Fruit fly (Drosophila melanogaster): ENCODE data around the gene rudhira.
A peak's percentile ranks its signal among the peaks of the same experiment; 100 is the strongest.

The rudhira gene

dm6 chrX:11885356-11885755 lies 68.7 kb downstream of the rudhira start (continued):
- TF ChIP-seq bab2 (GFP tag; optimal IDR thresholded peaks at IDR 0.05): no peak
- no peak for TF ChIP-seq ara (GFP tag; IDR thresholded peaks at IDR 0.05)
- peak; percentile 50; the same call in 1 of the 2 replicates for TF ChIP-seq lmd (GFP tag; IDR thresholded peaks at IDR 0.05)
- no peak for TF ChIP-seq Drgx (GFP tag; IDR thresholded peaks at IDR 0.05)
- TF ChIP-seq Nf-YB (GFP tag; optimal IDR thresholded peaks at IDR 0.05): no peak
- TF ChIP-seq CG34224 (GFP tag; IDR thresholded peaks at IDR 0.05; ENCODE audit: partially characterized antibody): peak; percentile 30; the same call in 1 of the 3 replicates
- TF ChIP-seq insv (GFP tag; optimal IDR thresholded peaks at IDR 0.05): no peak
- TF ChIP-seq CG31365 (tag; optimal IDR thresholded peaks at IDR 0.05): no peak
- no peak for TF ChIP-seq lola (GFP tag; optimal IDR thresholded peaks at IDR 0.05)
- no peak for TF ChIP-seq p53 (GFP tag; optimal IDR thresholded peaks at IDR 0.05)
- TF ChIP-seq Lpt (GFP tag; optimal IDR thresholded peaks at IDR 0.05): no peak
- no peak for TF ChIP-seq cg (GFP tag; optimal IDR thresholded peaks at IDR 0.05)
- TF ChIP-seq vnd (GFP tag; IDR thresholded peaks at IDR 0.05; ENCODE audit: partially characterized antibody): no peak
- no peak for TF ChIP-seq CG33213 (GFP tag; optimal IDR thresholded peaks at IDR 0.05)
- no peak for TF ChIP-seq sob (GFP tag; IDR thresholded peaks at IDR 0.05)
- TF ChIP-seq ewg (GFP tag; optimal IDR thresholded peaks at IDR 0.05): peak; percentile 6
- TF ChIP-seq mld (GFP tag; IDR thresholded peaks at IDR 0.05; ENCODE audit: partially characterized antibody): no peak
- no peak for TF ChIP-seq CTCF (GFP tag; optimal IDR thresholded peaks at IDR 0.05)
- TF ChIP-seq fd96Cb (tag; optimal IDR thresholded peaks at IDR 0.05): peak; percentile 18
- no peak for TF ChIP-seq dati (GFP tag; IDR thresholded peaks at IDR 0.05)
- TF ChIP-seq dmrt99B (tag; optimal IDR thresholded peaks at IDR 0.05): peak; percentile 37
- peak; percentile 49; the same call in 1 of the 2 replicates for TF ChIP-seq CG32532 (GFP tag; IDR thresholded peaks at IDR 0.05)
- TF ChIP-seq Bdp1 (GFP tag; optimal IDR thresholded peaks at IDR 0.05): no peak
- no peak for TF ChIP-seq chn (GFP tag; optimal IDR thresholded peaks at IDR 0.05)
- no peak for TF ChIP-seq HLHmδ (GFP tag; optimal IDR thresholded peaks at IDR 0.05)
- TF ChIP-seq CG2678 (tag; optimal IDR thresholded peaks at IDR 0.05): peak; percentile 70
- no peak for TF ChIP-seq usp (GFP tag; optimal IDR thresholded peaks at IDR 0.05)
- TF ChIP-seq CG8359 (GFP tag; optimal IDR thresholded peaks at IDR 0.05; ENCODE audit: borderline replicate concordance): no peak
- peak; percentile 37 for TF ChIP-seq CG17359 (tag; optimal IDR thresholded peaks at IDR 0.05)
- TF ChIP-seq br (optimal IDR thresholded peaks at IDR 0.05): no peak
- TF ChIP-seq CG3726 (GFP tag; IDR thresholded peaks at IDR 0.05): no peak
- no peak for TF ChIP-seq hth (optimal IDR thresholded peaks at IDR 0.05)
- TF ChIP-seq slbo (GFP tag; IDR thresholded peaks at IDR 0.05): peak; percentile 60
- peak; percentile 48; the same call in 1 of the 2 replicates for TF ChIP-seq Xrp1 (GFP tag; IDR thresholded peaks at IDR 0.05)
- TF ChIP-seq Hmr (GFP tag; optimal IDR thresholded peaks at IDR 0.05): peak; percentile 49
- TF ChIP-seq CG17385 (GFP tag; optimal IDR thresholded peaks at IDR 0.05): peak; percentile 51
- TF ChIP-seq CG12391 (tag; optimal IDR thresholded peaks at IDR 0.05): peak; percentile 44
- no peak for TF ChIP-seq CG4617 (GFP tag; optimal IDR thresholded peaks at IDR 0.05; ENCODE audit: borderline replicate concordance)
- no peak for TF ChIP-seq ssp (GFP tag; IDR thresholded peaks at IDR 0.05)
- TF ChIP-seq CG15269 (tag; optimal IDR thresholded peaks at IDR 0.05): peak; percentile 78
- peak; percentile 6 for TF ChIP-seq CG18011 (GFP tag; optimal IDR thresholded peaks at IDR 0.05)
- peak; percentile 26; the same call in 1 of the 2 replicates for TF ChIP-seq amos (GFP tag; IDR thresholded peaks at IDR 0.05; ENCODE audit: partially characterized antibody)
- TF ChIP-seq CG30431 (GFP tag; optimal IDR thresholded peaks at IDR 0.05): no peak
- TF ChIP-seq Rx (GFP tag; IDR thresholded peaks at IDR 0.05): no peak
- TF ChIP-seq Xbp1 (GFP tag; optimal IDR thresholded peaks at IDR 0.05): peak; percentile 33
- TF ChIP-seq dimm (GFP tag; IDR thresholded peaks at IDR 0.05): no peak
- TF ChIP-seq D19B (GFP tag; optimal IDR thresholded peaks at IDR 0.05): peak; percentile 27
- TF ChIP-seq CG11093 (GFP tag; IDR thresholded peaks at IDR 0.05): no peak
- no peak for TF ChIP-seq CG10274 (GFP tag; optimal IDR thresholded peaks at IDR 0.05)
- TF ChIP-seq CG10147 (GFP tag; optimal IDR thresholded peaks at IDR 0.05): no peak
- no peak for TF ChIP-seq CG1529 (GFP tag; optimal IDR thresholded peaks at IDR 0.05)
- no peak for TF ChIP-seq YL-1 (GFP tag; optimal IDR thresholded peaks at IDR 0.05)

Measured in whole organism, embryonic.